Fruit fly (Drosophila melanogaster): ENCODE data around the gene per.

The per gene

dm6 chrX:2708156-2708734 lies 22.9 kb downstream of the per start, which contains the start of gene CG2681 (continued):
- TF ChIP-seq Lpt (GFP tag; optimal IDR thresholded peaks at IDR 0.05) (no peak), org-1 (GFP tag; optimal IDR thresholded peaks at IDR 0.05) (peak; percentile 38), ap (GFP tag; IDR thresholded peaks at IDR 0.05) (no peak), zen (tag; optimal IDR thresholded peaks at IDR 0.05) (no peak), ttk (GFP tag; IDR thresholded peaks at IDR 0.05) (peak; percentile 43), CG16779 (GFP tag; IDR thresholded peaks at IDR 0.05) (peak; percentile 59; the same call in 1 of the 2 replicates), CG32772 (GFP tag; IDR thresholded peaks at IDR 0.05) (peak; percentile 43), CG11696 (GFP tag; IDR thresholded peaks at IDR 0.05) (0 out of 2 replicates have a peak, but pooled peaks have one; percentile 16), CG4282 (GFP tag; optimal IDR thresholded peaks at IDR 0.05) (no peak), Antp (GFP tag; optimal IDR thresholded peaks at IDR 0.05) (peak; percentile 46), CG7357 (GFP tag; IDR thresholded peaks at IDR 0.05) (peak; percentile 15; the same call in 1 of the 3 replicates), hth (optimal IDR thresholded peaks at IDR 0.05) (no peak), CG11247 (GFP tag; IDR thresholded peaks at IDR 0.05) (peak; percentile 47), CG8765 (GFP tag; IDR thresholded peaks at IDR 0.05) (no peak), sob (GFP tag; IDR thresholded peaks at IDR 0.05) (peak; percentile 48), Gug (GFP tag; IDR thresholded peaks at IDR 0.05) (peak; percentile 74), Rfx (GFP tag; IDR thresholded peaks at IDR 0.05) (peak; percentile 72), al (GFP tag; IDR thresholded peaks at IDR 0.05) (peak; percentile 50), rib (GFP tag; IDR thresholded peaks at IDR 0.05) (0 out of 2 replicates have a peak, but pooled peaks have one; percentile 25), Deaf1 (tag; optimal IDR thresholded peaks at IDR 0.05) (no peak), lab (GFP tag; optimal IDR thresholded peaks at IDR 0.05) (no peak), CG12299 (tag; optimal IDR thresholded peaks at IDR 0.05) (no peak), E2f2 (GFP tag; IDR thresholded peaks at IDR 0.05) (no peak; the same call in 1 of the 2 replicates), Meics (GFP tag; optimal IDR thresholded peaks at IDR 0.05) (peak; percentile 21), hkb (optimal IDR thresholded peaks at IDR 0.05) (no peak), hkb (GFP tag; IDR thresholded peaks at IDR 0.05) (peak; percentile 50), pum (GFP tag; optimal IDR thresholded peaks at IDR 0.05) (no peak), PHDP (tag; optimal IDR thresholded peaks at IDR 0.05) (no peak), nom (GFP tag; optimal IDR thresholded peaks at IDR 0.05) (no peak), wek (GFP tag; optimal IDR thresholded peaks at IDR 0.05) (no peak), Eip74EF (GFP tag; optimal IDR thresholded peaks at IDR 0.05) (no peak), btn (GFP tag; optimal IDR thresholded peaks at IDR 0.05) (no peak), salm (tag; optimal IDR thresholded peaks at IDR 0.05) (no peak), sens-2 (GFP tag; IDR thresholded peaks at IDR 0.05) (0 out of 2 replicates have a peak, but pooled peaks have one; percentile 12), CG12769 (tag; optimal IDR thresholded peaks at IDR 0.05) (no peak), Dp (GFP tag; optimal IDR thresholded peaks at IDR 0.05) (no peak), NC2β (GFP tag; optimal IDR thresholded peaks at IDR 0.05) (no peak), CG14441 (GFP tag; IDR thresholded peaks at IDR 0.05) (peak; percentile 75), CG9876 (GFP tag; optimal IDR thresholded peaks at IDR 0.05) (no peak), chif (GFP tag; optimal IDR thresholded peaks at IDR 0.05) (peak in 1 of 2 experiments; percentile 21), CG17612 (GFP tag; IDR thresholded peaks at IDR 0.05) (peak; percentile 50), Ets97D (GFP tag; optimal IDR thresholded peaks at IDR 0.05) (no peak), Bdp1 (GFP tag; optimal IDR thresholded peaks at IDR 0.05) (no peak), zfh2 (GFP tag; optimal IDR thresholded peaks at IDR 0.05) (peak; percentile 23), Drgx (GFP tag; IDR thresholded peaks at IDR 0.05) (peak; percentile 65), B-H1 (GFP tag; IDR thresholded peaks at IDR 0.05) (peak; percentile 14; the same call in 1 of the 3 replicates), CG4820 (GFP tag; optimal IDR thresholded peaks at IDR 0.05) (no peak), CG9609 (GFP tag; optimal IDR thresholded peaks at IDR 0.05) (peak; percentile 22), CG30020 (tag; optimal IDR thresholded peaks at IDR 0.05) (no peak), fd102C (GFP tag; optimal IDR thresholded peaks at IDR 0.05) (no peak), Ada2b (GFP tag; IDR thresholded peaks at IDR 0.05) (peak; percentile 63), CG18262 (tag; optimal IDR thresholded peaks at IDR 0.05) (no peak)

Measured in whole organism, embryonic.